Worm (Caenorhabditis elegans): ENCODE results near the gene ZK262.19.
"Not testable (repeated sequence)": the region's sequence is repeated elsewhere in the genome, so short reads cannot be mapped to it uniquely, and the experiment has no call there.

Gene ZK262.19

DNA sequence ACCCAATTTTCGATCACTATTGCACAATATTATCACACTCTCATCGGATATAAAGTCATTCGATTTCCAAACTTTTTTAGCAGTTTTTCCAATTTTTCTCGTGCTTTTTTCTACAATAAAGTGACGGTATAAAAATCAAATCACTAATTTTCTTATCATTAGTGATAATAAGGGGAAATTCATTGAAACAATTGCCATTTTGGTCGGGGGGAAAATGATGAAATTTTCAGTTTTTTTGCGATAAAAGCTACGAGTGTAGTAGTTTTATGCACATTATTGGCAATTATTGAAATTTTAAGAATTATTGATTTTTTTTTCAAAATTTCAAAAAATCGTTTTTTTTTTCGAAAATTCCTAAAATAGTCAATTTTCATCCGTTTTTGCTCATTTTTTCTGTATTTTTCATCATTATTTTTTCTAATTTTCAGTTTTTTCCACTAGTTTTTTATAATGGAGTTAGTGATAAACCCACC is 37.0 kb upstream of the ZK262.19 start, which contains the start of gene ZK228.4:
TSS of gene ZK228.4 (plus strand) at position 423 of the 473 bp plus-strand sequence.
- TF ChIP-seq mab-5 (tag; optimal IDR thresholded peaks at IDR 0.05) (no peak), nhr-76 (tag; optimal IDR thresholded peaks at IDR 0.05) (no peak), ceh-83 (GFP tag; optimal IDR thresholded peaks at IDR 0.05) (no peak), bed-3 (GFP tag; optimal IDR thresholded peaks at IDR 0.05) (no peak), nhr-2 (tag; optimal IDR thresholded peaks at IDR 0.05) (no peak), mls-2 (tag; optimal IDR thresholded peaks at IDR 0.05) (no peak), ceh-39 (tag; optimal IDR thresholded peaks at IDR 0.05) (no peak), unc-39 (tag; optimal IDR thresholded peaks at IDR 0.05) (no peak), ceh-43 (GFP tag; optimal IDR thresholded peaks at IDR 0.05) (no peak), hlh-1 (tag; optimal IDR thresholded peaks at IDR 0.05) (no peak), drap-1 (GFP tag; optimal IDR thresholded peaks at IDR 0.05) (no peak), tbx-8 (GFP tag; optimal IDR thresholded peaks at IDR 0.05) (no peak), sptf-1 (tag; optimal IDR thresholded peaks at IDR 0.05) (no peak), ztf-11 (tag; optimal IDR thresholded peaks at IDR 0.05) (no peak), zip-8 (tag; optimal IDR thresholded peaks at IDR 0.05) (no peak), M03D4.4 (tag; optimal IDR thresholded peaks at IDR 0.05) (no peak), flh-1 (GFP tag; optimal IDR thresholded peaks at IDR 0.05) (no peak), mep-1 (tag; optimal IDR thresholded peaks at IDR 0.05) (no peak), elt-1 (tag; optimal IDR thresholded peaks at IDR 0.05; ENCODE audit: borderline replicate concordance, insufficient read depth) (no peak), pha-4 (tag; optimal IDR thresholded peaks at IDR 0.05) (no peak)

DNA sequence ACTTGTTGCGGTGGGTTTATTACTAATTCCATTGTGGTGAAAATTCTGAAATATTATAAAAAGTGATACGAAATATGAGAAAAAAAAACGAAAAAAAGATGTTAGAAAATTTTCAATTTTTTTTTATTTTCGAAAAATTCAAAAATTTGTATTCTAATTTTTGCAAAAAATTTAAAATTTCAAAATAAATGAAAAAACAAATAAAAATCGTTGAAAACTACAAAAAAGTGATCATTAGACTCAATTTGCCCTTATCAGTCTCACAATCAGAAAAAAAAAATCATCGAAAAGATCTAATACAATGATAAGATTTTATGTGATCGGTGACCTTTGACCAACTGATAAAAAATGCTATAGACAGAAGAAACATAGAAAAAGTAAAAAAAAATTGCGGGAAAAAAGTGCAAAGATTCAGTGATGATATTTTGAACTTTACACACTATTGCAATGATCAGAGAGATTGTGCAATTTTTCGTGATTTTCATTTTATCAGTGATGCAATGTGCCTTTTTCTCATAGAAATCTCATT is 35.8 kb upstream of the ZK262.19 start, which contains the start of gene ZK228.3:
TSS of gene ZK228.3 (minus strand) at position 51 of the 529 bp plus-strand sequence.
- peak; percentile 21 for TF ChIP-seq elt-1 (tag; optimal IDR thresholded peaks at IDR 0.05; ENCODE audit: borderline replicate concordance, insufficient read depth)
- no peak for TF ChIP-seq hlh-1 (tag; optimal IDR thresholded peaks at IDR 0.05)

ce11 chrV:18456574-18456973 is 31.1 kb upstream of the ZK262.19 start, which contains the start of gene ZK228.10:
ZK228.10 (plus strand) TSS chrV:18456874.
- TF ChIP-seq sem-2 (GFP tag; optimal IDR thresholded peaks at IDR 0.05) (no peak), tbx-8 (GFP tag; optimal IDR thresholded peaks at IDR 0.05) (no peak), nhr-28 (tag; optimal IDR thresholded peaks at IDR 0.05) (no peak), snpc-4 (tag; optimal IDR thresholded peaks at IDR 0.05) (no peak), lin-32 (GFP tag; optimal IDR thresholded peaks at IDR 0.05) (no peak), elt-3 (tag; optimal IDR thresholded peaks at IDR 0.05) (no peak), nhr-76 (tag; optimal IDR thresholded peaks at IDR 0.05) (no peak), blmp-1 (tag; optimal IDR thresholded peaks at IDR 0.05) (no peak), flh-1 (GFP tag; optimal IDR thresholded peaks at IDR 0.05) (no peak), ceh-83 (GFP tag; optimal IDR thresholded peaks at IDR 0.05) (no peak), lin-13 (tag; optimal IDR thresholded peaks at IDR 0.05) (no peak)

- TF ChIP-seq ham-2 (GFP tag; optimal IDR thresholded peaks at IDR 0.05): no peak
- TF ChIP-seq nhr-2 (tag; optimal IDR thresholded peaks at IDR 0.05): no peak
- TF ChIP-seq snpc-4 (tag; optimal IDR thresholded peaks at IDR 0.05): no peak
- no peak for TF ChIP-seq mep-1 (tag; optimal IDR thresholded peaks at IDR 0.05)
- TF ChIP-seq pha-4 (tag; optimal IDR thresholded peaks at IDR 0.05): no peak
- TF ChIP-seq tbx-8 (GFP tag; optimal IDR thresholded peaks at IDR 0.05): no peak
- no peak for TF ChIP-seq blmp-1 (tag; optimal IDR thresholded peaks at IDR 0.05)
- TF ChIP-seq ztf-11 (tag; optimal IDR thresholded peaks at IDR 0.05): no peak
- no peak for TF ChIP-seq elt-3 (tag; optimal IDR thresholded peaks at IDR 0.05)
- TF ChIP-seq lin-13 (tag; optimal IDR thresholded peaks at IDR 0.05): no peak
- no peak for TF ChIP-seq lin-32 (GFP tag; optimal IDR thresholded peaks at IDR 0.05)
- no peak for TF ChIP-seq ces-1 (GFP tag; optimal IDR thresholded peaks at IDR 0.05)
- no peak for TF ChIP-seq nhr-28 (tag; optimal IDR thresholded peaks at IDR 0.05)
Observed at ce11 chrV:18444118-18444517, 18.7 kb upstream of the ZK262.19 start, which contains the start of gene ZK228.1. ZK228.1 (plus strand) TSS chrV:18444418.

- not testable (repeated sequence) for TF ChIP-seq ceh-39 (tag; optimal IDR thresholded peaks at IDR 0.05); ham-2 (GFP tag; optimal IDR thresholded peaks at IDR 0.05); lin-13 (tag; optimal IDR thresholded peaks at IDR 0.05)
Observed at ce11 chrV:18439469-18439868, 14.0 kb upstream of the ZK262.19 start, which contains the start of gene ZK262.9. ZK262.9 (plus strand) TSS chrV:18439769.

All from whole organism, mixed stage, embryonic.